Worm (Caenorhabditis elegans) whole organism, L1 larva: ENCODE results near the gene klc-2.

Experiments used
- hlh-17 ChIP-seq: fragments of 200-800 bp; sonication (Bioruptor generic); optimal IDR thresholded peaks from 2 replicates; lab custom pipeline; 2018; ENCODE audit warnings: missing genetic modification characterization, mild to moderate bottlenecking, missing compliant biosample characterization, moderate library complexity, borderline replicate concordance
- lin-39 ChIP-seq: fragments of 150-350 bp; optimal IDR thresholded peaks from 2 replicates; lab custom pipeline; 2014; ENCODE audit warnings: missing biosample characterization, missing genetic modification reagents, missing genetic modification characterization
- nhr-12 ChIP-seq: sonication (generic microtip); optimal IDR thresholded peaks from 2 replicates; lab custom pipeline; 2017; ENCODE audit warnings: missing biosample characterization, missing genetic modification characterization
- nhr-237 ChIP-seq: fragments of 150-350 bp; optimal IDR thresholded peaks from 2 replicates; lab custom pipeline; 2014; ENCODE audit warnings: missing biosample characterization, missing genetic modification characterization
- nhr-28 ChIP-seq: fragments of 150-350 bp; optimal IDR thresholded peaks from 2 replicates; lab custom pipeline; 2014; ENCODE audit warnings: missing biosample characterization, missing genetic modification characterization
- nhr-76 ChIP-seq: sonication (generic microtip); optimal IDR thresholded peaks from 2 replicates; lab custom pipeline; 2017; ENCODE audit warnings: missing biosample characterization, missing genetic modification characterization
- snpc-4 ChIP-seq: fragments of 150-350 bp; optimal IDR thresholded peaks from 2 replicates; lab custom pipeline; 2014; ENCODE audit warnings: missing biosample characterization, missing genetic modification characterization
- tbx-2 ChIP-seq: sonication (generic microtip); optimal IDR thresholded peaks from 2 replicates; lab custom pipeline; 2016; ENCODE audit warnings: missing genetic modification characterization, missing compliant biosample characterization

DNA sequence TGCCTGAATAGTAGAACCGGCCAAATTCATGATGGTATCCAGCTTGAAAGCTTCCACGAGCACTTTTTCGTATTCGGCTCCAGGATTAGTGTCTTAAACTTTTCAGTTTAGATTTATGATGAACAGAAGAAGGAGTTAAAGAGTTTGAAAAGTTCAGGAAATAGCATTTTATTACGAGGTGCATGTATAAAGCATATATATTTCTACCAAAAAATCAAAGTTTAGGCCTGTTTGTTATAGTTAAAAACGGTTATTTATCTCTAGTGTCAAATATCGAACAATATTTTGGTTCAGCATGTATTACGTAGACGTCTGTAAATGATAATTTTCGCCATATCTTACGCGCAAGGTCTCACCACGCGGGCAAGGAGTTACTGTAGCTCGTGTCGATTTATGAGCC lies at the start of gene klc-2:
- TF ChIP-seq lin-39 (tag; lab: Kevin White, UChicago) (no peak), nhr-237 (tag; lab: Kevin White, UChicago) (no peak), tbx-2 (tag; lab: Kevin White, UChicago) (no peak), nhr-28 (tag; lab: Kevin White, UChicago) (no peak), nhr-76 (no peak), snpc-4 (no peak), hlh-17 (GFP tag; lab: Kevin White, UChicago) (no peak), nhr-12 (tag; lab: Kevin White, UChicago) (no peak)
